Fruit fly (Drosophila melanogaster) whole organism, wandering third instar larva: ENCODE results near the gene Tfb5.

Experiments
- Dfd ChIP-seq: fragments of >200 bp; optimal IDR thresholded peaks from 2 replicates; lab custom pipeline; 2017; ENCODE audit warnings: missing biosample characterization, missing genetic modification characterization
- Dif ChIP-seq: fragments of 200-275, 200-300 bp; sonication (Bioruptor generic); optimal IDR thresholded peaks from 2 replicates; lab custom pipeline; 2018; ENCODE audit warnings: missing biosample characterization, missing genetic modification characterization; ENCODE audit not compliant: partially characterized antibody
- GATAd ChIP-seq: sonication (Bioruptor generic); optimal IDR thresholded peaks from 2 replicates; lab custom pipeline; 2016; ENCODE audit warnings: missing biosample characterization, missing genetic modification characterization
- Hr78 ChIP-seq: fragments of >200 bp; optimal IDR thresholded peaks from 2 replicates; lab custom pipeline; 2017; ENCODE audit warnings: missing biosample characterization, missing genetic modification characterization
- Sp1 ChIP-seq: fragments of 200-800 bp; sonication (Bioruptor generic); optimal IDR thresholded peaks from 3 replicates; lab custom pipeline; 2019; ENCODE audit warnings: missing biosample characterization, mild to moderate bottlenecking, missing genetic modification characterization, moderate library complexity
- brk ChIP-seq: fragments of 200-800 bp; sonication (Bioruptor generic); optimal IDR thresholded peaks from 2 replicates; lab custom pipeline; 2016; ENCODE audit warnings: missing biosample characterization, mild to moderate bottlenecking, missing genetic modification characterization
- fru ChIP-seq: fragments of 200-800 bp; sonication (Bioruptor generic); optimal IDR thresholded peaks from 3 replicates; lab custom pipeline; 2016; ENCODE audit warnings: missing biosample characterization, mild to moderate bottlenecking, missing genetic modification characterization
- pan ChIP-seq: fragments of >200 bp; optimal IDR thresholded peaks from 2 replicates; lab custom pipeline; 2017
- psq ChIP-seq: fragments of 200-800 bp; sonication (Bioruptor generic); optimal IDR thresholded peaks from 3 replicates; lab custom pipeline; 2017; ENCODE audit warnings: missing biosample characterization, mild to moderate bottlenecking, missing genetic modification characterization, moderate library complexity
- rgr ChIP-seq: fragments of 200-800 bp; sonication (Bioruptor generic); optimal IDR thresholded peaks from 3 replicates; lab custom pipeline; 2016; ENCODE audit warnings: missing biosample characterization, mild to moderate bottlenecking, missing genetic modification characterization
- usp ChIP-seq: fragments of >200 bp; optimal IDR thresholded peaks from 2 replicates; lab custom pipeline; 2017; ENCODE audit warnings: missing biosample characterization, missing genetic modification characterization

- TF ChIP-seq GATAd (GFP tag; lab: Kevin White, UChicago) (no peak), pan (lab: Kevin White, UChicago) (no peak), psq (GFP tag; lab: Kevin White, UChicago) (no peak), fru (GFP tag; lab: Kevin White, UChicago) (no peak), Dif (GFP tag; lab: Kevin White, UChicago) (no peak), brk (GFP tag; lab: Kevin White, UChicago) (no peak), rgr (no peak), Sp1 (no peak), Hr78 (GFP tag; lab: Kevin White, UChicago) (no peak), usp (GFP tag; lab: Kevin White, UChicago) (no peak), Dfd (GFP tag; lab: Kevin White, UChicago) (no peak)
Observed at dm6 chr2L:4998571-4999191, 12.0 kb downstream of the Tfb5 start.
